Worm (Caenorhabditis elegans): ENCODE results near the gene F35F10.13.

DNA sequence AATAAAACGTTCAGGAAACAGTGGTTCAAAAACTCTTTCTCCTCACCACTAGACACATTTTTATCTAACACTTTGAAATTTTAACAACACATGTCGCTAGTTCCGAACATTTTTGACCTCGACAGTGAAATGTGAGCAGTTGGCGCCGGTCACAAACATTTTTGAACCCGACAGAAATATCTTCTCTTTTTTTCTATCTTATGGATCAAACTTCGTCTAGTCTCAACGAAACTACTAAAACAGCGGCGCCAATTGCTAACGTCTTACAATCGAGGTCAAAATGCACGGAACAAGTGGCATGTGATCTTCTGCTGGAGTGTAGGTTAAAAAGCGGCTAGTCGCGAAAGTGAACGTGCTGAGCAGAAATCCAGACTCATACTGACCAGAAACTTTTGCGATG is 25.1 kb upstream of the F35F10.13 start:
- TF ChIP-seq ztf-11 (tag; optimal IDR thresholded peaks at IDR 0.05): no peak
- no peak for TF ChIP-seq lsy-2 (tag; optimal IDR thresholded peaks at IDR 0.05)
- TF ChIP-seq snpc-1.2 (GFP tag; IDR thresholded peaks at IDR 0.05): no peak
